Worm (Caenorhabditis elegans) whole organism, young adult: ENCODE measurements around the gene daam-1.

Experiments used
- ceh-58 ChIP-seq: fragments of 200-800 bp; sonication (Bioruptor generic); IDR thresholded peaks from 2 replicates; pipeline ENCODE4 v1.3.6; 2022; ENCODE audit warnings: missing genetic modification characterization, missing compliant biosample characterization
- lin-54 ChIP-seq: fragments of 200-800 bp; sonication (Bioruptor generic); optimal IDR thresholded peaks from 2 replicates; lab custom pipeline; 2018; ENCODE audit warnings: mild to moderate bottlenecking, missing genetic modification characterization, missing compliant biosample characterization
- madf-10 ChIP-seq: sonication (generic microtip); optimal IDR thresholded peaks from 2 replicates; lab custom pipeline; 2016; ENCODE audit warnings: mild to moderate bottlenecking, missing genetic modification characterization, missing compliant biosample characterization
- mel-28 ChIP-seq: sonication (generic microtip); optimal IDR thresholded peaks from 2 replicates; lab custom pipeline; 2016; ENCODE audit warnings: borderline replicate concordance, mild to moderate bottlenecking, missing genetic modification characterization, missing compliant biosample characterization

- TF ChIP-seq ceh-58 (no peak), madf-10 (no peak), lin-54 (GFP tag; lab: Kevin White, UChicago) (no peak), mel-28 (tag; lab: Kevin White, UChicago) (no peak)
These were observed 53.8 kb downstream of the daam-1 start for ce11 chrV:29823-30222.
